Worm (Caenorhabditis elegans): ENCODE measurements around the gene ttr-46.

Gene ttr-46

ce11 chrV:9985227-9985864 is 34.3 kb downstream of the ttr-46 start (continued):
- TF ChIP-seq xbp-1 (tag; optimal IDR thresholded peaks at IDR 0.05) (no peak), Y116A8C.19 (tag; optimal IDR thresholded peaks at IDR 0.05; ENCODE audit: borderline replicate concordance) (no peak), lin-14 (GFP tag; optimal IDR thresholded peaks at IDR 0.05) (peak; percentile 52), fkh-10 (GFP tag; optimal IDR thresholded peaks at IDR 0.05) (no peak)

- peak in 1 of 2 experiments; percentile 16 for TF ChIP-seq lin-35 (GFP tag; optimal IDR thresholded peaks at IDR 0.05)
- TF ChIP-seq nhr-28 (tag; optimal IDR thresholded peaks at IDR 0.05): no peak
- peak; percentile 1 for TF ChIP-seq rnt-1 (tag; optimal IDR thresholded peaks at IDR 0.05)
- no peak for TF ChIP-seq ceh-90 (tag; optimal IDR thresholded peaks at IDR 0.05)
Measured at ce11 chrV:9986177-9986576, 35.1 kb downstream of the ttr-46 start, which contains the start of gene rmd-2. TSS of gene rmd-2 (minus strand) at chrV:9986277.

- TF ChIP-seq lir-3 (tag; optimal IDR thresholded peaks at IDR 0.05; ENCODE audit: poor library complexity) (no peak), efl-1 (optimal IDR thresholded peaks at IDR 0.05) (no peak), efl-1 (GFP tag; optimal IDR thresholded peaks at IDR 0.05 in 1 of 2) (peak in 1 of 2 experiments; percentile 15)
Measured at ce11 chrV:9987688-9988087, 36.7 kb downstream of the ttr-46 start, which contains the start of gene C27H6.8. TSS of gene C27H6.8 (minus strand) at chrV:9987788.

- TF ChIP-seq snu-23 (GFP tag; optimal IDR thresholded peaks at IDR 0.05): no peak
- peak; percentile 7 for TF ChIP-seq nhr-71 (tag; optimal IDR thresholded peaks at IDR 0.05)
- peak; percentile 35 for TF ChIP-seq mep-1 (tag; optimal IDR thresholded peaks at IDR 0.05)
- TF ChIP-seq lsy-2 (tag; optimal IDR thresholded peaks at IDR 0.05): peak; percentile 6 to 13
- TF ChIP-seq efl-1 (optimal IDR thresholded peaks at IDR 0.05): peak in 1 of 2 experiments; percentile 45
- peak in 1 of 2 experiments; percentile 21 for TF ChIP-seq efl-1 (GFP tag; optimal IDR thresholded peaks at IDR 0.05 in 1 of 2)
- TF ChIP-seq dpl-1 (GFP tag; optimal IDR thresholded peaks at IDR 0.05): peak in 2 of 3 experiments; percentile 15 to 32
- TF ChIP-seq nhr-47 (tag; optimal IDR thresholded peaks at IDR 0.05): peak; percentile 28
- TF ChIP-seq swsn-7 (tag; optimal IDR thresholded peaks at IDR 0.05): peak; percentile 4
- TF ChIP-seq efl-3 (GFP tag; optimal IDR thresholded peaks at IDR 0.05): no peak
- TF ChIP-seq rnt-1 (tag; optimal IDR thresholded peaks at IDR 0.05): peak; percentile 20
- no peak for TF ChIP-seq tbx-2 (tag; optimal IDR thresholded peaks at IDR 0.05)
- TF ChIP-seq lin-35 (GFP tag; optimal IDR thresholded peaks at IDR 0.05): peak in 1 of 2 experiments; percentile 11
- no peak for TF ChIP-seq zag-1 (tag; optimal IDR thresholded peaks at IDR 0.05)
- peak; percentile 82 for TF ChIP-seq F16B12.6 (tag; optimal IDR thresholded peaks at IDR 0.05)
- TF ChIP-seq ces-1 (GFP tag; optimal IDR thresholded peaks at IDR 0.05): no peak
Measured at ce11 chrV:9991610-9992009, 40.6 kb downstream of the ttr-46 start, which contains the start of the genes rde-1 and trpp-6. TSS of gene rde-1 (minus strand) at chrV:9991642. TSS of gene trpp-6 (plus strand) at chrV:9991895.

DNA sequence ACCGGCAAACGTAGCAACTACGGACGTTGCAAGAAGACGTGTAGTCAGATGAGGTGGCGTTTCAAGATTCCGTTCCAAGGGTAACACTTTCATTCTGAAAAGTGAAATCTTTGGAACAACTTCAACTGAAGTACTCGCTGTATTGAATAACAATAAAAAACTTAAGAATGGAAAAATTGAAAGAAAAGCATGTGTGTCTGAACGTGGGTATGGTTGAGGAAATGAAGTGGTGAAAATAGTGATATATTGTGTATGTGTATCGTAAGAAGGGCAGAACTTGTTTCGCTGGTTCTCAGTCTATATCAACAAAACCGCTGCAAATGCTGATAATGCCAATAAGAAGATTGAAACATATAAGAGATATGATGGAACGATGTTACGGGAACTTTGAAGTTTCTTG is 44.8 kb downstream of the ttr-46 start, which contains the start of gene K08H10.6:
K08H10.6 (minus strand) TSS at position 101 of the 400 bp plus-strand sequence.
- TF ChIP-seq elt-3 (tag; optimal IDR thresholded peaks at IDR 0.05) (no peak), nhr-28 (tag; optimal IDR thresholded peaks at IDR 0.05) (no peak), efl-3 (GFP tag; optimal IDR thresholded peaks at IDR 0.05) (no peak), C04F5.9 (tag; optimal IDR thresholded peaks at IDR 0.05) (no peak), lsy-2 (tag; optimal IDR thresholded peaks at IDR 0.05) (no peak), hlh-17 (GFP tag; optimal IDR thresholded peaks at IDR 0.05; ENCODE audit: borderline replicate concordance) (no peak), hlh-4 (tag; optimal IDR thresholded peaks at IDR 0.05) (no peak), lin-35 (GFP tag; optimal IDR thresholded peaks at IDR 0.05) (no peak), efl-1 (optimal IDR thresholded peaks at IDR 0.05) (no peak), efl-1 (GFP tag; optimal IDR thresholded peaks at IDR 0.05 in 1 of 2) (no peak), ama-1 (optimal IDR thresholded peaks at IDR 0.05) (no peak), nhr-20 (tag; optimal IDR thresholded peaks at IDR 0.05) (no peak), vab-15 (tag; optimal IDR thresholded peaks at IDR 0.05) (no peak), ets-5 (GFP tag; IDR thresholded peaks at IDR 0.05) (no peak), nhr-237 (tag; optimal IDR thresholded peaks at IDR 0.05) (no peak), pax-3 (tag; optimal IDR thresholded peaks at IDR 0.05) (no peak), nhr-19 (GFP tag; conservative IDR thresholded peaks at IDR 0.05) (no peak), egl-27 (tag; optimal IDR thresholded peaks at IDR 0.05) (no peak)
